Worm (Caenorhabditis elegans): ENCODE data around the gene hda-10.

ce11 chrII:13877994-13878393 is 4.5 kb upstream of the hda-10 start:
- no peak for TF ChIP-seq zag-1 (tag; optimal IDR thresholded peaks at IDR 0.05)
- TF ChIP-seq lsy-2 (tag; optimal IDR thresholded peaks at IDR 0.05) = no peak
- TF ChIP-seq nhr-11 (tag; optimal IDR thresholded peaks at IDR 0.05) = no peak
- no peak for TF ChIP-seq lin-11 (tag; optimal IDR thresholded peaks at IDR 0.05)
- no peak for TF ChIP-seq nhr-25 (tag; optimal IDR thresholded peaks at IDR 0.05)
- no peak for TF ChIP-seq snpc-4 (tag; optimal IDR thresholded peaks at IDR 0.05)
- TF ChIP-seq ztf-11 (tag; optimal IDR thresholded peaks at IDR 0.05) = no peak
